Worm (Caenorhabditis elegans): Measurements from ENCODE around the gene F35C11.7.
A peak's percentile ranks its signal among the peaks of the same experiment; 100 is the strongest.

F35C11.7 gene

ce11 chrII:8216433-8216832 lies 39.7 kb upstream of the F35C11.7 start, which contains the start of gene M110.3 (continued):
- TF ChIP-seq lsy-2 (tag; optimal IDR thresholded peaks at IDR 0.05): peak; percentile 25 to 86
- no peak for TF ChIP-seq unc-62 (GFP tag; optimal IDR thresholded peaks at IDR 0.05)
- TF ChIP-seq ztf-1 (GFP tag; conservative IDR thresholded peaks at IDR 0.05): no peak
- peak; percentile 84 for TF ChIP-seq C34F6.9 (tag; optimal IDR thresholded peaks at IDR 0.05)
- TF ChIP-seq unc-55 (GFP tag; optimal IDR thresholded peaks at IDR 0.05): peak; percentile 70
- TF ChIP-seq nhr-237 (tag; optimal IDR thresholded peaks at IDR 0.05): no peak
- TF ChIP-seq nhr-21 (tag; optimal IDR thresholded peaks at IDR 0.05): no peak
- TF ChIP-seq mbf-1 (tag; optimal IDR thresholded peaks at IDR 0.05): no peak
- no peak for TF ChIP-seq nhr-77 (tag; optimal IDR thresholded peaks at IDR 0.05)
- TF ChIP-seq lin-13 (GFP tag; optimal IDR thresholded peaks at IDR 0.05): no peak
- TF ChIP-seq ztf-4 (tag; optimal IDR thresholded peaks at IDR 0.05): no peak
- TF ChIP-seq ceh-16 (tag; optimal IDR thresholded peaks at IDR 0.05): no peak
- no peak for TF ChIP-seq ztf-11 (tag; optimal IDR thresholded peaks at IDR 0.05)
- TF ChIP-seq F13H6.1 (tag; optimal IDR thresholded peaks at IDR 0.05): peak; percentile 46
- TF ChIP-seq mab-5 (tag; optimal IDR thresholded peaks at IDR 0.05): no peak

ce11 chrII:8216922-8217321 lies 39.2 kb upstream of the F35C11.7 start, which contains the start of gene ifg-1:
TSS of gene ifg-1 (plus strand) at chrII:8217222.
- TF ChIP-seq alr-1 (tag; optimal IDR thresholded peaks at IDR 0.05): no peak
- TF ChIP-seq ama-1 (optimal IDR thresholded peaks at IDR 0.05): no peak
- TF ChIP-seq lsy-2 (tag; optimal IDR thresholded peaks at IDR 0.05): no peak
- TF ChIP-seq ceh-16 (tag; optimal IDR thresholded peaks at IDR 0.05): no peak
- TF ChIP-seq snpc-4 (tag; optimal IDR thresholded peaks at IDR 0.05): no peak
- no peak for TF ChIP-seq nhr-25 (tag; optimal IDR thresholded peaks at IDR 0.05)
- no peak for TF ChIP-seq ZK546.5 (tag; optimal IDR thresholded peaks at IDR 0.05)
- no peak for TF ChIP-seq nhr-10 (tag; optimal IDR thresholded peaks at IDR 0.05)
- no peak for TF ChIP-seq zag-1 (tag; optimal IDR thresholded peaks at IDR 0.05)
- no peak for TF ChIP-seq elt-1 (tag; optimal IDR thresholded peaks at IDR 0.05)

ce11 chrII:8218266-8218665 lies 37.8 kb upstream of the F35C11.7 start:
- no peak for TF ChIP-seq unc-55 (GFP tag; optimal IDR thresholded peaks at IDR 0.05)
- no peak for TF ChIP-seq ama-1 (optimal IDR thresholded peaks at IDR 0.05)
- no peak for TF ChIP-seq mdl-1 (tag; optimal IDR thresholded peaks at IDR 0.05)
- TF ChIP-seq sem-4 (tag; optimal IDR thresholded peaks at IDR 0.05): no peak
- TF ChIP-seq lsy-2 (tag; optimal IDR thresholded peaks at IDR 0.05): no peak
- no peak for TF ChIP-seq nhr-77 (tag; optimal IDR thresholded peaks at IDR 0.05)
- no peak for TF ChIP-seq nhr-23 (tag; optimal IDR thresholded peaks at IDR 0.05)
- no peak for TF ChIP-seq F13H6.1 (tag; optimal IDR thresholded peaks at IDR 0.05)
- no peak for TF ChIP-seq ztf-1 (GFP tag; conservative IDR thresholded peaks at IDR 0.05)
- no peak for TF ChIP-seq unc-62 (GFP tag; optimal IDR thresholded peaks at IDR 0.05)
- TF ChIP-seq nhr-11 (tag; optimal IDR thresholded peaks at IDR 0.05): no peak
- no peak for TF ChIP-seq C34F6.9 (tag; optimal IDR thresholded peaks at IDR 0.05)
- no peak for TF ChIP-seq ceh-82 (tag; optimal IDR thresholded peaks at IDR 0.05)
- no peak for TF ChIP-seq nhr-129 (tag; optimal IDR thresholded peaks at IDR 0.05)
- no peak for TF ChIP-seq snpc-4 (tag; optimal IDR thresholded peaks at IDR 0.05)

- TF ChIP-seq nhr-129 (tag; optimal IDR thresholded peaks at IDR 0.05) (no peak), sma-9 (GFP tag; optimal IDR thresholded peaks at IDR 0.05) (no peak), sma-9 (tag; optimal IDR thresholded peaks at IDR 0.05) (no peak)
Measured at ce11 chrII:8220267-8220666, 35.8 kb upstream of the F35C11.7 start.

DNA sequence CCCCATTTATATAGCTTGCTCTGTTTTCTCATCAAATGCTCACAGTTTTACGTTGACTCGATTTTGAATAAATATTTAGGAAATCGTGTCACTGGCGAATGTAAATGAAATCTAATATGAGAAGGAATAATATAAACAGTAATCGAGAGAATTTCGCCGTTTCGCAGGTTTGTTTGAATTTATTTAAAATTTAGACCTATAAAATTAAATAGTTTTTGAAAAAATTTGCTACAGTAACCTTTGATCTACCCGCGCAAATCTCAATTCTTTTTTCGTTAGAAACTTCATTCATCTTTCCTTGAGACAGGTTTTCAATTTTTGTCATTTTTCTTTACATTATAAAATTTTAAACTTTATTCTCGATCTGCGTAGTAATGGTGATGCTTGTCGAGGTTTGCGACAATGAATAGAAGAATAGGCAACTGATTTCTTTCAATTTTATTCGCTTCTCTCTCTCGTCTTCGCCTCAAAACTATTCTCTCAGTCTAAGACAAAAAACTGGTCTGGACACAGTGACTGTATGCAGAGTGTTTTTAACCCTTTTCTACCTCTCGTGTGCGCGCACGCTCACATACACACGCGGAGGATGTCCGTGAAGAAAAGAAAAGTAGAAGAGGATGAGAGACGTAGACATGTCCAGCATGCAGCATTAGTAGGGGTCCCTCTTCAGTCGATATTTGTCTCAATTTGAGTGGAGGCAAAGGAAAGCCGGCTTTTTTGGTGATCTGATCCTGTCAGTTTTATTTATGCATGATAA lies 33.6 kb upstream of the F35C11.7 start, which contains the start of gene dab-1:
TSS of gene dab-1 (plus strand) at position 78 of the 757 bp plus-strand sequence.
- TF ChIP-seq unc-62 (GFP tag; optimal IDR thresholded peaks at IDR 0.05) (no peak), gmeb-1 (tag; optimal IDR thresholded peaks at IDR 0.05) (no peak), sma-3 (GFP tag; optimal IDR thresholded peaks at IDR 0.05) (peak; percentile 9), R02D3.7 (tag; optimal IDR thresholded peaks at IDR 0.05) (no peak), ceh-16 (tag; optimal IDR thresholded peaks at IDR 0.05) (no peak), nhr-25 (tag; optimal IDR thresholded peaks at IDR 0.05) (peak; percentile 86), elt-1 (tag; optimal IDR thresholded peaks at IDR 0.05) (no peak), skn-1 (tag; optimal IDR thresholded peaks at IDR 0.05) (no peak), elt-3 (tag; optimal IDR thresholded peaks at IDR 0.05) (no peak), nhr-129 (tag; optimal IDR thresholded peaks at IDR 0.05) (peak; percentile 68), mab-5 (tag; optimal IDR thresholded peaks at IDR 0.05) (no peak), nhr-21 (tag; optimal IDR thresholded peaks at IDR 0.05) (peak; percentile 43), ztf-1 (GFP tag; conservative IDR thresholded peaks at IDR 0.05) (no peak), nhr-12 (tag; optimal IDR thresholded peaks at IDR 0.05) (no peak), nhr-77 (tag; optimal IDR thresholded peaks at IDR 0.05) (no peak), lsy-2 (tag; optimal IDR thresholded peaks at IDR 0.05) (peak in 1 of 2 experiments; percentile 32), mdl-1 (tag; optimal IDR thresholded peaks at IDR 0.05) (peak in 1 of 2 experiments; percentile 29), zag-1 (tag; optimal IDR thresholded peaks at IDR 0.05) (no peak), Y55F3AM.14 (GFP tag; optimal IDR thresholded peaks at IDR 0.05) (no peak), nhr-23 (tag; optimal IDR thresholded peaks at IDR 0.05) (no peak), blmp-1 (tag; optimal IDR thresholded peaks at IDR 0.05; ENCODE audit: insufficient read depth) (peak; percentile 10), fos-1 (tag; optimal IDR thresholded peaks at IDR 0.05) (peak; percentile 35), crh-2 (tag; optimal IDR thresholded peaks at IDR 0.05) (no peak), sma-9 (GFP tag; optimal IDR thresholded peaks at IDR 0.05) (no peak), sma-9 (tag; optimal IDR thresholded peaks at IDR 0.05) (no peak), F13H6.1 (tag; optimal IDR thresholded peaks at IDR 0.05) (no peak), C34F6.9 (tag; optimal IDR thresholded peaks at IDR 0.05) (peak; percentile 46), peb-1 (tag; optimal IDR thresholded peaks at IDR 0.05) (no peak), ama-1 (optimal IDR thresholded peaks at IDR 0.05) (no peak), nhr-11 (tag; optimal IDR thresholded peaks at IDR 0.05) (no peak)

Measured in whole organism, L2 larva.